Fruit fly (Drosophila melanogaster) whole organism, embryonic: ENCODE measurements around the gene CG34268.

ENCODE experiments used
- Antp ChIP-seq: fragments of 200-800 bp; sonication (Bioruptor generic); optimal IDR thresholded peaks from 3 replicates; lab custom pipeline; 2016; ENCODE audit warnings: missing biosample characterization, missing genetic modification characterization
- Atf6 ChIP-seq: fragments of 200-800 bp; sonication (Bioruptor generic); IDR thresholded peaks from 2 replicates; pipeline ENCODE4 v1.3.6; 2022; ENCODE audit warnings: missing biosample characterization, missing genetic modification characterization
- B-H1 ChIP-seq: fragments of 200-800 bp; sonication (Bioruptor generic); IDR thresholded peaks from 3 replicates; pipeline ENCODE4 v1.3.6; 2022; ENCODE audit warnings: missing biosample characterization, missing genetic modification characterization
- Bteb2 ChIP-seq: fragments of 200-800 bp; sonication (Bioruptor generic); optimal IDR thresholded peaks from 2 replicates; lab custom pipeline; 2016; ENCODE audit warnings: missing biosample characterization, missing genetic modification characterization
- CG10147 ChIP-seq: fragments of 200-800 bp; sonication (Bioruptor generic); optimal IDR thresholded peaks from 2 replicates; lab custom pipeline; 2019; ENCODE audit warnings: missing biosample characterization, mild to moderate bottlenecking, missing genetic modification characterization, moderate library complexity
- CG10321 ChIP-seq: fragments of 200-800 bp; sonication (Bioruptor generic); IDR thresholded peaks from 2 replicates; pipeline ENCODE4 v1.3.6; 2022; ENCODE audit warnings: missing biosample characterization, missing genetic modification characterization
- CG10959 ChIP-seq: fragments of 200-800 bp; sonication (Bioruptor generic); IDR thresholded peaks from 2 replicates; pipeline ENCODE4 v1.3.6; 2022; ENCODE audit warnings: missing biosample characterization, missing genetic modification characterization
- CG11093 ChIP-seq: fragments of 200-800 bp; sonication (Bioruptor generic); IDR thresholded peaks from 3 replicates; pipeline ENCODE4 v1.3.6; 2022; ENCODE audit warnings: missing biosample characterization, missing genetic modification characterization
- CG12236 ChIP-seq: fragments of 200-800 bp; sonication (Bioruptor generic); optimal IDR thresholded peaks from 2 replicates; lab custom pipeline; 2016; ENCODE audit warnings: missing biosample characterization, missing genetic modification characterization
- CG13123 ChIP-seq: fragments of 200-800 bp; sonication (Bioruptor generic); optimal IDR thresholded peaks from 2 replicates; lab custom pipeline; 2016; ENCODE audit warnings: missing biosample characterization, missing genetic modification characterization
- CG13424 ChIP-seq: fragments of 200-800 bp; sonication (Bioruptor generic); optimal IDR thresholded peaks from 2 replicates; lab custom pipeline; 2019; ENCODE audit warnings: missing biosample characterization, mild to moderate bottlenecking, missing genetic modification characterization, moderate library complexity
- CG15514 ChIP-seq: fragments of 200-800 bp; sonication (Bioruptor generic); optimal IDR thresholded peaks from 3 replicates; lab custom pipeline; 2017; ENCODE audit warnings: missing biosample characterization, missing genetic modification characterization, mild to moderate bottlenecking, moderate library complexity, missing genetic modification reagents
- CG2116 ChIP-seq: fragments of 200-800 bp; sonication (Bioruptor generic); optimal IDR thresholded peaks from 3 replicates; lab custom pipeline; 2018; ENCODE audit warnings: missing biosample characterization, mild to moderate bottlenecking, missing genetic modification characterization
- CG2889 ChIP-seq: fragments of 200-800 bp; sonication (Bioruptor generic); IDR thresholded peaks from 3 replicates; pipeline ENCODE4 v1.3.6; 2022; ENCODE audit warnings: missing biosample characterization, missing genetic modification characterization
- CG30020 ChIP-seq: fragments of 200-800 bp; optimal IDR thresholded peaks from 2 replicates; lab custom pipeline; 2019; ENCODE audit warnings: missing biosample characterization, mild to moderate bottlenecking, missing genetic modification characterization, moderate library complexity
- CG30403 ChIP-seq: fragments of 200-800 bp; sonication (Bioruptor generic); optimal IDR thresholded peaks from 3 replicates; lab custom pipeline; 2016; ENCODE audit warnings: missing biosample characterization, missing genetic modification characterization
- CG3065 ChIP-seq: fragments of 200-800 bp; sonication (Bioruptor generic); optimal IDR thresholded peaks from 2 replicates; lab custom pipeline; 2016; ENCODE audit warnings: missing biosample characterization, missing genetic modification characterization
- CG32772 ChIP-seq: fragments of 200-800 bp; sonication (Bioruptor generic); IDR thresholded peaks from 2 replicates; pipeline ENCODE4 v1.3.6; 2022; ENCODE audit warnings: missing biosample characterization, missing genetic modification characterization
- CG3281 ChIP-seq: fragments of 200-800 bp; sonication (Bioruptor generic); optimal IDR thresholded peaks from 3 replicates; lab custom pipeline; 2017; ENCODE audit warnings: missing biosample characterization, mild to moderate bottlenecking, missing genetic modification characterization
- CG3847 ChIP-seq: fragments of 200-800 bp; sonication (Bioruptor generic); IDR thresholded peaks from 2 replicates; pipeline ENCODE4 v1.3.6; 2022; ENCODE audit warnings: missing biosample characterization, missing genetic modification characterization
- CG4404 ChIP-seq: fragments of 200-800 bp; sonication (Bioruptor generic); IDR thresholded peaks from 2 replicates; pipeline ENCODE4 v1.3.6; 2022; ENCODE audit warnings: missing biosample characterization, missing genetic modification characterization
- CG6254 ChIP-seq: fragments of 200-800 bp; sonication (Bioruptor generic); optimal IDR thresholded peaks from 3 replicates; lab custom pipeline; 2017; ENCODE audit warnings: mild to moderate bottlenecking, missing biosample characterization, missing genetic modification reagents, missing genetic modification characterization
- CG7357 ChIP-seq: fragments of 200-800 bp; sonication (Bioruptor generic); IDR thresholded peaks from 3 replicates; pipeline ENCODE4 v1.3.6; 2022; ENCODE audit warnings: missing biosample characterization, missing genetic modification characterization
- CG7786 ChIP-seq: fragments of 200-800 bp; sonication (Bioruptor generic); optimal IDR thresholded peaks from 2 replicates; lab custom pipeline; 2016; ENCODE audit warnings: missing biosample characterization, missing genetic modification characterization
- CG9797 ChIP-seq: fragments of 200-800 bp; sonication (Bioruptor generic); optimal IDR thresholded peaks from 3 replicates; lab custom pipeline; 2018; ENCODE audit warnings: missing biosample characterization, mild to moderate bottlenecking, missing genetic modification characterization
- CHES-1-like ChIP-seq: fragments of 200-800 bp; sonication (Bioruptor generic); optimal IDR thresholded peaks from 2 replicates; lab custom pipeline; 2016; ENCODE audit warnings: missing biosample characterization, missing genetic modification characterization
- ERR ChIP-seq: fragments of 200-800 bp; sonication (Bioruptor generic); optimal IDR thresholded peaks from 2 replicates; lab custom pipeline; 2016; ENCODE audit warnings: missing biosample characterization, missing genetic modification characterization
- Gsc ChIP-seq: fragments of 200-800 bp; sonication (Bioruptor generic); IDR thresholded peaks from 2 replicates; pipeline ENCODE4 v1.3.6; 2022; ENCODE audit warnings: missing biosample characterization, missing genetic modification characterization
- HmgD ChIP-seq: fragments of 200-800 bp; sonication (Bioruptor generic); optimal IDR thresholded peaks from 3 replicates; lab custom pipeline; 2016; ENCODE audit warnings: missing biosample characterization, missing genetic modification characterization
- Mad ChIP-seq: fragments of 200-800 bp; sonication (Bioruptor generic); optimal IDR thresholded peaks from 2 replicates; lab custom pipeline; 2016; ENCODE audit warnings: missing biosample characterization, missing genetic modification characterization
- NC2α ChIP-seq: fragments of 200-800 bp; sonication (Bioruptor generic); optimal IDR thresholded peaks from 2 replicates; lab custom pipeline; 2016; ENCODE audit warnings: missing biosample characterization, missing genetic modification characterization
- Poxn ChIP-seq: fragments of 200-800 bp; sonication (Bioruptor generic); IDR thresholded peaks from 2 replicates; pipeline ENCODE4 v1.3.6; 2022; ENCODE audit warnings: missing biosample characterization, missing genetic modification characterization
- Ptx1 ChIP-seq: fragments of 200-800 bp; sonication (Bioruptor generic); IDR thresholded peaks from 2 replicates; pipeline ENCODE4 v1.3.6; 2022; ENCODE audit warnings: missing biosample characterization, missing genetic modification characterization
- Sin3A ChIP-seq: fragments of >200 bp; optimal IDR thresholded peaks from 2 replicates; lab custom pipeline; 2018
- Sox102F ChIP-seq: fragments of 200-800 bp; sonication (Bioruptor generic); optimal IDR thresholded peaks from 2 replicates; lab custom pipeline; 2018; ENCODE audit warnings: missing biosample characterization, mild to moderate bottlenecking, missing genetic modification characterization, moderate library complexity
- Spps ChIP-seq: fragments of 200-800 bp; sonication (Bioruptor generic); optimal IDR thresholded peaks from 2 replicates; lab custom pipeline; 2018; ENCODE audit warnings: missing biosample characterization, mild to moderate bottlenecking, missing genetic modification characterization
- Xrp1 ChIP-seq: fragments of 200-800 bp; sonication (Bioruptor generic); IDR thresholded peaks from 2 replicates; pipeline ENCODE4 v1.3.6; 2022; ENCODE audit warnings: missing biosample characterization, missing genetic modification characterization
- ara ChIP-seq: fragments of 200-800 bp; sonication (Bioruptor generic); IDR thresholded peaks from 2 replicates; pipeline ENCODE4 v1.3.6; 2022; ENCODE audit warnings: missing biosample characterization, missing genetic modification characterization
- chif ChIP-seq, 2 experiments: fragments of 200-800 bp; sonication (Bioruptor generic); optimal IDR thresholded peaks; 3 replicates each; lab custom pipeline; 2016; ENCODE audit warnings: missing biosample characterization in 2 of 2, missing genetic modification characterization in 2 of 2
- emc ChIP-seq: fragments of 200-800 bp; sonication (Bioruptor generic); optimal IDR thresholded peaks from 2 replicates; lab custom pipeline; 2016; ENCODE audit warnings: missing biosample characterization, missing genetic modification characterization
- esg ChIP-seq: fragments of 200-800 bp; sonication (Bioruptor generic); conservative IDR thresholded peaks from 2 replicates; pipeline ENCODE4 v1.3.6; 2022; ENCODE audit warnings: missing biosample characterization, missing genetic modification characterization
- gem ChIP-seq: fragments of 200-800 bp; sonication (Bioruptor generic); optimal IDR thresholded peaks from 2 replicates; lab custom pipeline; 2019; ENCODE audit warnings: missing biosample characterization, mild to moderate bottlenecking, missing genetic modification characterization, moderate library complexity
- ham ChIP-seq: fragments of 200-800 bp; sonication (Bioruptor generic); IDR thresholded peaks from 2 replicates; pipeline ENCODE4 v1.3.6; 2022; ENCODE audit warnings: missing biosample characterization, missing genetic modification characterization
- lilli ChIP-seq: fragments of 200-800 bp; sonication (Bioruptor generic); optimal IDR thresholded peaks from 3 replicates; lab custom pipeline; 2016; ENCODE audit warnings: missing biosample characterization, missing genetic modification characterization
- mam ChIP-seq: fragments of 200-800 bp; sonication (Bioruptor generic); optimal IDR thresholded peaks from 3 replicates; lab custom pipeline; 2016; ENCODE audit warnings: missing biosample characterization, missing genetic modification characterization
- nerfin-1 ChIP-seq: fragments of 200-800 bp; sonication (Bioruptor generic); optimal IDR thresholded peaks from 3 replicates; lab custom pipeline; 2019; ENCODE audit warnings: missing biosample characterization, mild to moderate bottlenecking, missing genetic modification characterization, moderate library complexity
- pho ChIP-seq: fragments of 200-800 bp; sonication (Bioruptor generic); optimal IDR thresholded peaks from 2 replicates; lab custom pipeline; 2016; ENCODE audit warnings: missing biosample characterization, missing genetic modification characterization
- repo ChIP-seq: fragments of 200-800 bp; sonication (Bioruptor generic); optimal IDR thresholded peaks from 2 replicates; lab custom pipeline; 2016; ENCODE audit warnings: missing biosample characterization, missing genetic modification characterization
- sens ChIP-seq: fragments of 200-800 bp; sonication (Bioruptor generic); peaks from one replicate; lab custom pipeline; 2016; ENCODE audit warnings: missing biosample characterization, missing genetic modification characterization
- sob ChIP-seq: fragments of 200-800 bp; sonication (Bioruptor generic); IDR thresholded peaks from 2 replicates; pipeline ENCODE4 v1.3.6; 2022; ENCODE audit warnings: missing biosample characterization, missing genetic modification characterization
- stc ChIP-seq: fragments of 200-800 bp; sonication (Bioruptor generic); IDR thresholded peaks from 2 replicates; pipeline ENCODE4 v1.3.6; 2022; ENCODE audit warnings: missing biosample characterization, missing genetic modification characterization
- tup ChIP-seq: fragments of 200-800 bp; sonication (Bioruptor generic); optimal IDR thresholded peaks from 2 replicates; lab custom pipeline; 2016; ENCODE audit warnings: missing biosample characterization, mild to moderate bottlenecking, missing genetic modification characterization, moderate library complexity
- yki ChIP-seq: fragments of >200 bp; optimal IDR thresholded peaks from 3 replicates; lab custom pipeline; 2018

The CG34268 gene

dm6 chr3L:540432-540973, 39.7 kb downstream of the CG34268 start, which contains the start of the genes klar and BORCS6 (continued):
- peak; percentile 50 for TF ChIP-seq CG13123 (GFP tag; lab: Kevin White, UChicago)
- no peak for TF ChIP-seq CG10959
- TF ChIP-seq ara (GFP tag; lab: Robert Waterston, UW) = no peak
- 0 out of 3 replicates have a peak, but pooled peaks have one; percentile 56 for TF ChIP-seq CG2889 (GFP tag; lab: Robert Waterston, UW)
- peak; percentile 75 for TF ChIP-seq ERR
- TF ChIP-seq CG3847 = peak; percentile 83
- TF ChIP-seq lilli (GFP tag; lab: Kevin White, UChicago) = peak; percentile 82
- no peak for TF ChIP-seq CG6254 (GFP tag; lab: Kevin White, UChicago)
- TF ChIP-seq Sin3A = peak; percentile 96
- TF ChIP-seq CG7357 (GFP tag; lab: Robert Waterston, UW) = peak; percentile 61; the same call in 2 of the 3 replicates
- TF ChIP-seq pho = peak; percentile 61
- TF ChIP-seq tup (GFP tag; lab: Kevin White, UChicago) = no peak
- peak; percentile 59 for TF ChIP-seq Atf6 (GFP tag; lab: Robert Waterston, UW)
- TF ChIP-seq CG13424 (tag; lab: Kevin White, UChicago) = peak; percentile 64
- TF ChIP-seq sob (GFP tag; lab: Robert Waterston, UW) = peak; percentile 59
- TF ChIP-seq CG2116 = peak; percentile 93
- TF ChIP-seq CG9797 (GFP tag; lab: Kevin White, UChicago) = peak; percentile 97
- TF ChIP-seq CG3281 (GFP tag; lab: Kevin White, UChicago) = peak; percentile 39
- peak; percentile 86 for TF ChIP-seq mam (GFP tag; lab: Kevin White, UChicago)
- TF ChIP-seq Gsc (GFP tag; lab: Robert Waterston, UW) = no peak
- no peak for TF ChIP-seq Poxn (GFP tag; lab: Robert Waterston, UW)
- peak; percentile 17; the same call in 1 of the 2 replicates for TF ChIP-seq Xrp1 (GFP tag; lab: Robert Waterston, UW)
- TF ChIP-seq yki (lab: Kevin White, UChicago) = no peak
- peak; percentile 71 for TF ChIP-seq CG15514
- TF ChIP-seq CG4404 (GFP tag; lab: Robert Waterston, UW) = no peak
- no peak for TF ChIP-seq Spps (tag; lab: Kevin White, UChicago)
- TF ChIP-seq Bteb2 (GFP tag; lab: Kevin White, UChicago) = peak; percentile 75
- TF ChIP-seq CG12236 (GFP tag; lab: Kevin White, UChicago) = peak; percentile 18
- peak; percentile 36; the same call in 1 of the 2 replicates for TF ChIP-seq Ptx1 (GFP tag; lab: Robert Waterston, UW)
- peak; percentile 74 for TF ChIP-seq CG30403
- TF ChIP-seq emc (GFP tag; lab: Kevin White, UChicago) = peak; percentile 46
- TF ChIP-seq stc = 0 out of 2 replicates have a peak, but pooled peaks have one; percentile 7
- no peak for TF ChIP-seq CG32772 (GFP tag; lab: Robert Waterston, UW)
- peak; percentile 75 for TF ChIP-seq CHES-1-like (GFP tag; lab: Kevin White, UChicago)
- TF ChIP-seq repo = no peak
- TF ChIP-seq CG10147 (GFP tag; lab: Kevin White, UChicago) = peak; percentile 69
- TF ChIP-seq nerfin-1 (tag; lab: Kevin White, UChicago) = peak; percentile 45
- peak; percentile 23 for TF ChIP-seq NC2α (GFP tag; lab: Kevin White, UChicago)
- peak; percentile 74 for TF ChIP-seq CG7786
- TF ChIP-seq Sox102F = peak; percentile 48
- no peak for TF ChIP-seq B-H1 (GFP tag; lab: Robert Waterston, UW)
- TF ChIP-seq esg = no peak; the same call in 1 of the 2 replicates
- TF ChIP-seq CG30020 = peak; percentile 95
- TF ChIP-seq HmgD (GFP tag; lab: Kevin White, UChicago) = peak; percentile 68
- TF ChIP-seq chif (GFP tag; optimal IDR thresholded peaks at IDR 0.05; lab: Kevin White, UChicago) = peak; percentile 38 to 54
- no peak for TF ChIP-seq CG10321 (GFP tag; lab: Robert Waterston, UW)
- TF ChIP-seq sens (GFP tag; lab: Kevin White, UChicago) = peak; percentile 97
- TF ChIP-seq gem (tag; lab: Kevin White, UChicago) = peak; percentile 66
- no peak for TF ChIP-seq CG11093 (GFP tag; lab: Robert Waterston, UW)
- TF ChIP-seq Antp (GFP tag; lab: Kevin White, UChicago) = peak; percentile 60
- TF ChIP-seq ham = no peak
- peak; percentile 73 for TF ChIP-seq Mad
- peak; percentile 16 for TF ChIP-seq CG3065 (GFP tag; lab: Kevin White, UChicago)
